Fruit fly (Drosophila melanogaster) whole organism, prepupa: Measurements from ENCODE around the gene CG46440.

Experiments
- Blimp-1 ChIP-seq: fragments of 200-800 bp; sonication (Bioruptor generic); optimal IDR thresholded peaks from 3 replicates; lab custom pipeline; 2017; ENCODE audit warnings: missing biosample characterization, missing genetic modification characterization, mild to moderate bottlenecking, moderate library complexity, missing genetic modification reagents
- CG10669 ChIP-seq: fragments of 200-800 bp; sonication (Bioruptor generic); optimal IDR thresholded peaks from 3 replicates; lab custom pipeline; 2018; ENCODE audit warnings: missing biosample characterization, mild to moderate bottlenecking, missing genetic modification characterization, moderate library complexity
- CG11294 ChIP-seq: fragments of 200-800 bp; sonication (Bioruptor generic); IDR thresholded peaks from 2 replicates; pipeline ENCODE4 v1.3.6; 2022; ENCODE audit warnings: missing biosample characterization, missing genetic modification characterization
- CG11762 ChIP-seq: fragments of 200-800 bp; sonication (Bioruptor generic); optimal IDR thresholded peaks from 3 replicates; lab custom pipeline; 2016; ENCODE audit warnings: missing biosample characterization, missing genetic modification characterization; ENCODE audit not compliant: insufficient read depth
- CG11902 ChIP-seq: fragments of 200-800 bp; sonication (Bioruptor generic); optimal IDR thresholded peaks from 3 replicates; lab custom pipeline; 2016; ENCODE audit warnings: missing biosample characterization, missing genetic modification characterization
- CG15336 ChIP-seq: fragments of 200-800 bp; sonication (Bioruptor generic); IDR thresholded peaks from 2 replicates; pipeline ENCODE4 v1.3.6; 2022; ENCODE audit warnings: missing biosample characterization, missing genetic modification characterization
- CG1621 ChIP-seq: fragments of 200-800 bp; sonication (Bioruptor generic); optimal IDR thresholded peaks from 3 replicates; lab custom pipeline; 2018; ENCODE audit warnings: missing biosample characterization, mild to moderate bottlenecking, missing genetic modification characterization
- CG31627 ChIP-seq: fragments of 200-800 bp; sonication (Bioruptor generic); optimal IDR thresholded peaks from 3 replicates; lab custom pipeline; 2016; ENCODE audit warnings: missing biosample characterization, missing genetic modification characterization
- CG32006 ChIP-seq: fragments of 200-800 bp; sonication (Bioruptor generic); optimal IDR thresholded peaks from 3 replicates; lab custom pipeline; 2017; ENCODE audit warnings: missing biosample characterization, mild to moderate bottlenecking, missing genetic modification characterization
- CG34406 ChIP-seq: fragments of 200-800 bp; sonication (Bioruptor generic); optimal IDR thresholded peaks from 3 replicates; lab custom pipeline; 2016; ENCODE audit warnings: missing biosample characterization, missing genetic modification characterization
- CG3919 ChIP-seq: fragments of 200-800 bp; sonication (Bioruptor generic); optimal IDR thresholded peaks from 3 replicates; lab custom pipeline; 2016; ENCODE audit warnings: missing biosample characterization, missing genetic modification characterization
- CG4318 ChIP-seq: fragments of 200-800 bp; sonication (Bioruptor generic); optimal IDR thresholded peaks from 3 replicates; lab custom pipeline; 2017; ENCODE audit warnings: missing biosample characterization, mild to moderate bottlenecking, missing genetic modification characterization
- CG6854 ChIP-seq: fragments of 200-800 bp; sonication (Bioruptor generic); optimal IDR thresholded peaks from 2 replicates; lab custom pipeline; 2017; ENCODE audit warnings: missing biosample characterization, mild to moderate bottlenecking, missing genetic modification characterization
- CG7368 ChIP-seq: fragments of 200-800 bp; sonication (Bioruptor generic); optimal IDR thresholded peaks from 3 replicates; lab custom pipeline; 2016; ENCODE audit warnings: missing biosample characterization, missing genetic modification characterization
- CG8632 ChIP-seq: fragments of 200-800 bp; sonication (Bioruptor generic); optimal IDR thresholded peaks from 3 replicates; lab custom pipeline; 2016; ENCODE audit warnings: missing biosample characterization, missing genetic modification characterization
- Eip75B ChIP-seq: fragments of 200-800 bp; sonication (Bioruptor generic); optimal IDR thresholded peaks from 3 replicates; lab custom pipeline; 2016; ENCODE audit warnings: missing biosample characterization, missing genetic modification characterization
- Eip78C ChIP-seq: fragments of 200-800 bp; sonication (Bioruptor generic); peaks from one replicate; lab custom pipeline; 2016; ENCODE audit warnings: missing biosample characterization, missing genetic modification characterization
- Ets21C ChIP-seq: fragments of 200-800 bp; sonication (Bioruptor generic); optimal IDR thresholded peaks from 3 replicates; lab custom pipeline; 2016; ENCODE audit warnings: missing biosample characterization, missing genetic modification characterization
- Gug ChIP-seq: fragments of 200-800 bp; sonication (Bioruptor generic); IDR thresholded peaks from 2 replicates; pipeline ENCODE4 v1.3.6; 2022; ENCODE audit warnings: missing biosample characterization, missing genetic modification characterization
- Hr38 ChIP-seq: sonication (Bioruptor generic); optimal IDR thresholded peaks from 2 replicates; lab custom pipeline; 2016; ENCODE audit warnings: missing biosample characterization, missing genetic modification characterization
- Hr39 ChIP-seq: fragments of 200-800 bp; sonication (Bioruptor generic); optimal IDR thresholded peaks from 2 replicates; lab custom pipeline; 2016; ENCODE audit warnings: missing biosample characterization, missing genetic modification characterization
- Hr4 ChIP-seq: fragments of 200-800 bp; sonication (Bioruptor generic); optimal IDR thresholded peaks from 3 replicates; lab custom pipeline; 2016; ENCODE audit warnings: missing biosample characterization, missing genetic modification characterization
- Lpt ChIP-seq: fragments of 200-800 bp; sonication (Bioruptor generic); optimal IDR thresholded peaks from 3 replicates; lab custom pipeline; 2016; ENCODE audit warnings: missing biosample characterization, missing genetic modification characterization
- Met ChIP-seq: fragments of 200-800 bp; sonication (Bioruptor generic); optimal IDR thresholded peaks from 3 replicates; lab custom pipeline; 2016; ENCODE audit warnings: missing biosample characterization, missing genetic modification characterization
- OdsH ChIP-seq: fragments of 200-800 bp; sonication (Bioruptor generic); optimal IDR thresholded peaks from 3 replicates; lab custom pipeline; 2016; ENCODE audit warnings: missing biosample characterization, missing genetic modification characterization
- Sox102F ChIP-seq: fragments of 200-800 bp; sonication (Bioruptor generic); optimal IDR thresholded peaks from 2 replicates; lab custom pipeline; 2016; ENCODE audit warnings: missing biosample characterization, mild to moderate bottlenecking, missing genetic modification characterization
- Sox14 ChIP-seq: fragments of 200-800 bp; sonication (Bioruptor generic); optimal IDR thresholded peaks from 3 replicates; lab custom pipeline; 2016; ENCODE audit warnings: missing biosample characterization, missing genetic modification characterization
- Sox15 ChIP-seq: fragments of 200-800 bp; sonication (Bioruptor generic); optimal IDR thresholded peaks from 3 replicates; lab custom pipeline; 2016; ENCODE audit warnings: missing biosample characterization, missing genetic modification characterization
- achi ChIP-seq: fragments of 200-800 bp; sonication (Bioruptor generic); optimal IDR thresholded peaks from 3 replicates; lab custom pipeline; 2016; ENCODE audit warnings: missing biosample characterization, missing genetic modification characterization
- cyc ChIP-seq: fragments of 200-800 bp; sonication (Bioruptor generic); optimal IDR thresholded peaks from 3 replicates; lab custom pipeline; 2016; ENCODE audit warnings: missing biosample characterization, missing genetic modification characterization
- dac ChIP-seq: fragments of 200-800 bp; sonication (Bioruptor generic); optimal IDR thresholded peaks from 2 replicates; lab custom pipeline; 2017; ENCODE audit warnings: missing biosample characterization, mild to moderate bottlenecking, missing genetic modification characterization
- dsx ChIP-seq: fragments of 200-800 bp; optimal IDR thresholded peaks from 3 replicates; lab custom pipeline; 2019; ENCODE audit warnings: missing biosample characterization, mild to moderate bottlenecking, missing genetic modification characterization, moderate library complexity; ENCODE audit not compliant: poor library complexity, severe bottlenecking
- eg ChIP-seq: fragments of 200-800 bp; sonication (Bioruptor generic); IDR thresholded peaks from 3 replicates; pipeline ENCODE4 v1.3.6; 2022; ENCODE audit warnings: missing biosample characterization, missing genetic modification characterization
- fd59A ChIP-seq: fragments of 200-800 bp; sonication (Bioruptor generic); optimal IDR thresholded peaks from 2 replicates; lab custom pipeline; 2017; ENCODE audit warnings: missing biosample characterization, mild to moderate bottlenecking, missing genetic modification characterization, missing genetic modification reagents
- fkh ChIP-seq: fragments of 200-800 bp; sonication (Bioruptor generic); optimal IDR thresholded peaks from 3 replicates; lab custom pipeline; 2017; ENCODE audit warnings: missing biosample characterization, mild to moderate bottlenecking, missing genetic modification characterization, moderate library complexity
- pdm3 ChIP-seq: fragments of 200-800 bp; sonication (Bioruptor generic); optimal IDR thresholded peaks from 3 replicates; lab custom pipeline; 2016; ENCODE audit warnings: missing biosample characterization, missing genetic modification characterization
- spab ChIP-seq: fragments of 200-800 bp; sonication (Bioruptor generic); optimal IDR thresholded peaks from 2 replicates; lab custom pipeline; 2017; ENCODE audit warnings: missing biosample characterization, mild to moderate bottlenecking, missing genetic modification characterization, missing genetic modification reagents
- ss ChIP-seq, 2 experiments: fragments of 200-800 bp; sonication (Bioruptor generic); optimal IDR thresholded peaks; 2 replicates in 1 of 2; 3 replicates in 1 of 2; lab custom pipeline; 2017 to 2018; ENCODE audit warnings: mild to moderate bottlenecking in 2 of 2, missing biosample characterization in 2 of 2, missing genetic modification characterization in 2 of 2, moderate library complexity in 1 of 2
- svp ChIP-seq: fragments of 200-800 bp; sonication (Bioruptor generic); peaks from one replicate; lab custom pipeline; 2016; ENCODE audit warnings: missing biosample characterization, missing genetic modification characterization
- vri ChIP-seq: fragments of 200-800 bp; sonication (Bioruptor generic); optimal IDR thresholded peaks from 3 replicates; lab custom pipeline; 2016; ENCODE audit warnings: missing biosample characterization, mild to moderate bottlenecking, missing genetic modification characterization

CG46440 gene

dm6 chrX:15889780-15890608 lies 32.4 kb upstream of the CG46440 start, which contains the start of the genes MSBP and CG15916 (continued):
- peak; percentile 54 for TF ChIP-seq OdsH (GFP tag; lab: Kevin White, UChicago)
- TF ChIP-seq CG32006 (GFP tag; lab: Kevin White, UChicago), result no peak
- no peak for TF ChIP-seq CG1621
- peak; percentile 28 for TF ChIP-seq CG10669 (GFP tag; lab: Kevin White, UChicago)
- no peak for TF ChIP-seq Hr38 (GFP tag; lab: Kevin White, UChicago)
- peak; percentile 8 for TF ChIP-seq Hr4 (GFP tag; lab: Kevin White, UChicago)
- TF ChIP-seq fd59A (GFP tag; lab: Kevin White, UChicago), result peak; percentile 29
- no peak; the same call in 2 of the 3 replicates for TF ChIP-seq eg (GFP tag; lab: Robert Waterston, UW)
- peak in 1 of 2 experiments; percentile 45 for TF ChIP-seq ss (GFP tag; optimal IDR thresholded peaks at IDR 0.05; lab: Kevin White, UChicago)
- TF ChIP-seq pdm3 (GFP tag; lab: Kevin White, UChicago), result peak; percentile 49
- no peak for TF ChIP-seq CG7368 (GFP tag; lab: Kevin White, UChicago)
- TF ChIP-seq CG31627, result peak; percentile 26
- peak; percentile 44 for TF ChIP-seq CG4318 (GFP tag; lab: Kevin White, UChicago)
- TF ChIP-seq CG8632 (GFP tag; lab: Kevin White, UChicago), result no peak
- TF ChIP-seq Lpt (GFP tag; lab: Kevin White, UChicago), result peak; percentile 3
- TF ChIP-seq spab, result no peak
- TF ChIP-seq CG6854 (GFP tag; lab: Kevin White, UChicago), result no peak
- no peak for TF ChIP-seq Eip75B (GFP tag; lab: Kevin White, UChicago)
- no peak for TF ChIP-seq vri (GFP tag; lab: Kevin White, UChicago)
- peak; percentile 12 for TF ChIP-seq CG11902 (GFP tag; lab: Kevin White, UChicago)
- TF ChIP-seq dsx (GFP tag; lab: Kevin White, UChicago), result no peak
- no peak for TF ChIP-seq dac (GFP tag; lab: Kevin White, UChicago)
- TF ChIP-seq Sox15 (GFP tag; lab: Kevin White, UChicago), result peak; percentile 41
- no peak for TF ChIP-seq CG11294 (GFP tag; lab: Robert Waterston, UW)
- peak; percentile 98 for TF ChIP-seq svp (GFP tag; lab: Kevin White, UChicago)
- no peak for TF ChIP-seq CG15336 (GFP tag; lab: Robert Waterston, UW)
- TF ChIP-seq Eip78C, result peak; percentile 77
- peak; percentile 29 for TF ChIP-seq cyc (GFP tag; lab: Kevin White, UChicago)
- TF ChIP-seq achi (GFP tag; lab: Kevin White, UChicago), result peak; percentile 21

dm6 chrX:15888763-15889162 lies 31.1 kb upstream of the CG46440 start:
- TF ChIP-seq Lpt (GFP tag; lab: Kevin White, UChicago), result no peak

dm6 chrX:15887247-15887616 lies 29.6 kb upstream of the CG46440 start, which contains the start of gene tay:
Gene tay (minus strand): TSS chrX:15887311.
- TF ChIP-seq Sox14 (GFP tag; lab: Kevin White, UChicago), result peak; percentile 12
- TF ChIP-seq CG10669 (GFP tag; lab: Kevin White, UChicago), result no peak
- TF ChIP-seq Hr39 (GFP tag; lab: Kevin White, UChicago), result peak; percentile 6
- no peak for TF ChIP-seq OdsH (GFP tag; lab: Kevin White, UChicago)
- peak; percentile 61 for TF ChIP-seq Eip78C
- TF ChIP-seq CG31627, result peak; percentile 0

- TF ChIP-seq CG8632 (GFP tag; lab: Kevin White, UChicago), result peak; percentile 75
- TF ChIP-seq Eip78C, result peak; percentile 76
- no peak for TF ChIP-seq Blimp-1 (GFP tag; lab: Kevin White, UChicago)
- TF ChIP-seq CG11762, result peak; percentile 46
- no peak for TF ChIP-seq OdsH (GFP tag; lab: Kevin White, UChicago)
- no peak for TF ChIP-seq Hr39 (GFP tag; lab: Kevin White, UChicago)
- TF ChIP-seq cyc (GFP tag; lab: Kevin White, UChicago), result no peak
- no peak for TF ChIP-seq pdm3 (GFP tag; lab: Kevin White, UChicago)
- TF ChIP-seq CG3919 (GFP tag; lab: Kevin White, UChicago), result no peak
- TF ChIP-seq CG4318 (GFP tag; lab: Kevin White, UChicago), result no peak
- no peak for TF ChIP-seq vri (GFP tag; lab: Kevin White, UChicago)
- peak; percentile 74 for TF ChIP-seq CG34406 (GFP tag; lab: Kevin White, UChicago)
- TF ChIP-seq Sox102F (GFP tag; lab: Kevin White, UChicago), result no peak
- no peak for TF ChIP-seq Met
- no peak for TF ChIP-seq CG32006 (GFP tag; lab: Kevin White, UChicago)
- no peak for TF ChIP-seq CG31627
- peak; percentile 89 for TF ChIP-seq CG6854 (GFP tag; lab: Kevin White, UChicago)
- no peak for TF ChIP-seq Ets21C (GFP tag; lab: Kevin White, UChicago)
- TF ChIP-seq Gug, result peak; percentile 76
- TF ChIP-seq fkh, result peak; percentile 87
- peak; percentile 96 for TF ChIP-seq eg (GFP tag; lab: Robert Waterston, UW)
Measured at dm6 chrX:15886411-15887246, 29.0 kb upstream of the CG46440 start.
